Fruit fly (Drosophila melanogaster) whole organism, embryonic: Measurements from ENCODE around the gene Moe.

ENCODE experiments used
- Ada2b ChIP-seq: fragments of 200-800 bp; sonication (Bioruptor generic); IDR thresholded peaks from 2 replicates; pipeline ENCODE4 v1.3.6; 2022; ENCODE audit warnings: missing biosample characterization, missing genetic modification characterization
- B-H2 ChIP-seq: fragments of 200-800 bp; sonication (Bioruptor generic); optimal IDR thresholded peaks from 2 replicates; lab custom pipeline; 2018; ENCODE audit warnings: missing biosample characterization, mild to moderate bottlenecking, missing genetic modification characterization
- Bgb ChIP-seq: fragments of 200-800 bp; sonication (Bioruptor generic); IDR thresholded peaks from 2 replicates; pipeline ENCODE4 v1.3.6; 2022; ENCODE audit warnings: missing biosample characterization, missing genetic modification characterization; ENCODE audit not compliant: partially characterized antibody
- CG10209 ChIP-seq: fragments of 200-800 bp; sonication (Bioruptor generic); optimal IDR thresholded peaks from 3 replicates; lab custom pipeline; 2017; ENCODE audit warnings: missing biosample characterization, mild to moderate bottlenecking, missing genetic modification characterization, missing genetic modification reagents
- CG10543 ChIP-seq: fragments of 200-800 bp; sonication (Bioruptor generic); optimal IDR thresholded peaks from 3 replicates; lab custom pipeline; 2017; ENCODE audit warnings: missing biosample characterization, mild to moderate bottlenecking, missing genetic modification characterization, moderate library complexity
- CG12236 ChIP-seq: fragments of 200-800 bp; sonication (Bioruptor generic); optimal IDR thresholded peaks from 2 replicates; lab custom pipeline; 2016; ENCODE audit warnings: missing biosample characterization, missing genetic modification characterization
- CG13624 ChIP-seq: fragments of 200-800 bp; sonication (Bioruptor generic); optimal IDR thresholded peaks from 2 replicates; lab custom pipeline; 2016; ENCODE audit warnings: missing biosample characterization, missing genetic modification characterization
- CG15269 ChIP-seq: fragments of 200-800 bp; sonication (Bioruptor generic); optimal IDR thresholded peaks from 2 replicates; lab custom pipeline; 2018; ENCODE audit warnings: missing biosample characterization, mild to moderate bottlenecking, missing genetic modification characterization, moderate library complexity
- CG15696 ChIP-seq: fragments of 200-800 bp; sonication (Bioruptor generic); optimal IDR thresholded peaks from 2 replicates; lab custom pipeline; 2019; ENCODE audit warnings: missing biosample characterization, mild to moderate bottlenecking, missing genetic modification characterization, moderate library complexity
- CG1602 ChIP-seq: fragments of 200-800 bp; sonication (Bioruptor generic); optimal IDR thresholded peaks from 3 replicates; lab custom pipeline; 2016; ENCODE audit warnings: missing biosample characterization, missing genetic modification characterization
- CG18262 ChIP-seq: fragments of 200-800 bp; optimal IDR thresholded peaks from 3 replicates; lab custom pipeline; 2019; ENCODE audit warnings: missing biosample characterization, mild to moderate bottlenecking, missing genetic modification characterization, moderate library complexity
- CG2678 ChIP-seq: fragments of 200-800 bp; sonication (Bioruptor generic); optimal IDR thresholded peaks from 3 replicates; lab custom pipeline; 2019; ENCODE audit warnings: missing biosample characterization, mild to moderate bottlenecking, missing genetic modification characterization, moderate library complexity
- CG2889 ChIP-seq: fragments of 200-800 bp; sonication (Bioruptor generic); IDR thresholded peaks from 3 replicates; pipeline ENCODE4 v1.3.6; 2022; ENCODE audit warnings: missing biosample characterization, missing genetic modification characterization
- CG3407 ChIP-seq: fragments of 200-800 bp; sonication (Bioruptor generic); optimal IDR thresholded peaks from 2 replicates; lab custom pipeline; 2018; ENCODE audit warnings: missing biosample characterization, mild to moderate bottlenecking, missing genetic modification characterization
- CG43689 ChIP-seq: fragments of 200-800 bp; sonication (Bioruptor generic); IDR thresholded peaks from 2 replicates; pipeline ENCODE4 v1.3.6; 2022; ENCODE audit warnings: missing biosample characterization, missing genetic modification characterization
- CG6791 ChIP-seq: fragments of 200-800 bp; sonication (Bioruptor generic); IDR thresholded peaks from 3 replicates; pipeline ENCODE4 v1.3.6; 2022; ENCODE audit warnings: missing biosample characterization, missing genetic modification characterization; ENCODE audit not compliant: partially characterized antibody
- CG6854 ChIP-seq: fragments of 200-800 bp; sonication (Bioruptor generic); optimal IDR thresholded peaks from 3 replicates; lab custom pipeline; 2017; ENCODE audit warnings: missing biosample characterization, mild to moderate bottlenecking, missing genetic modification characterization
- CG7372 ChIP-seq: fragments of 200-800 bp; sonication (Bioruptor generic); IDR thresholded peaks from 2 replicates; pipeline ENCODE4 v1.3.6; 2022; ENCODE audit warnings: missing biosample characterization, missing genetic modification characterization
- CG7839 ChIP-seq: fragments of 200-800 bp; sonication (Bioruptor generic); optimal IDR thresholded peaks from 3 replicates; lab custom pipeline; 2018; ENCODE audit warnings: missing biosample characterization, mild to moderate bottlenecking, missing genetic modification characterization, moderate library complexity
- CG8290 ChIP-seq, 3 experiments: fragments of 200-800 bp; sonication (Bioruptor generic); optimal IDR thresholded peaks; 2 replicates each; lab custom pipeline; 2016 to 2019; ENCODE audit warnings: missing biosample characterization in 3 of 3, missing genetic modification characterization in 3 of 3, mild to moderate bottlenecking in 2 of 3, moderate library complexity in 1 of 3
- CG9876 ChIP-seq: fragments of 200-800 bp; sonication (Bioruptor generic); optimal IDR thresholded peaks from 2 replicates; lab custom pipeline; 2016; ENCODE audit warnings: missing biosample characterization, missing genetic modification characterization
- CkIIα-i1 ChIP-seq: fragments of 200-800 bp; sonication (Bioruptor generic); IDR thresholded peaks from 2 replicates; pipeline ENCODE4 v1.3.6; 2022; ENCODE audit warnings: missing biosample characterization, missing genetic modification characterization
- Dbx ChIP-seq: fragments of 200-800 bp; sonication (Bioruptor generic); IDR thresholded peaks from 3 replicates; pipeline ENCODE4 v1.3.6; 2022; ENCODE audit warnings: missing biosample characterization, missing genetic modification characterization
- Lpt ChIP-seq: fragments of >200 bp; optimal IDR thresholded peaks from 2 replicates; lab custom pipeline; 2018; ENCODE audit warnings: missing biosample characterization, missing genetic modification characterization
- MTF-1 ChIP-seq: fragments of 200-800 bp; sonication (Bioruptor generic); optimal IDR thresholded peaks from 2 replicates; lab custom pipeline; 2018; ENCODE audit warnings: missing biosample characterization, mild to moderate bottlenecking, missing genetic modification characterization, borderline replicate concordance
- Nf-YC ChIP-seq: fragments of 200-800 bp; optimal IDR thresholded peaks from 3 replicates; lab custom pipeline; 2019; ENCODE audit warnings: missing biosample characterization, mild to moderate bottlenecking, missing genetic modification characterization, moderate library complexity
- Rfx ChIP-seq: fragments of 200-800 bp; sonication (Bioruptor generic); IDR thresholded peaks from 2 replicates; pipeline ENCODE4 v1.3.6; 2022; ENCODE audit warnings: missing biosample characterization, missing genetic modification characterization
- Rx ChIP-seq: fragments of 200-800 bp; sonication (Bioruptor generic); IDR thresholded peaks from 2 replicates; pipeline ENCODE4 v1.3.6; 2022; ENCODE audit warnings: missing biosample characterization, missing genetic modification characterization
- az2 ChIP-seq: fragments of 200-800 bp; sonication (Bioruptor generic); optimal IDR thresholded peaks from 3 replicates; lab custom pipeline; 2016; ENCODE audit warnings: missing biosample characterization, missing genetic modification characterization
- cato ChIP-seq: fragments of 200-800 bp; sonication (Bioruptor generic); optimal IDR thresholded peaks from 2 replicates; lab custom pipeline; 2016; ENCODE audit warnings: missing biosample characterization, missing genetic modification characterization, borderline replicate concordance
- croc ChIP-seq: fragments of 200-800 bp; sonication (Bioruptor generic); conservative IDR thresholded peaks from 3 replicates; pipeline ENCODE4 v1.3.6; 2022; ENCODE audit warnings: missing biosample characterization, missing genetic modification characterization
- crp ChIP-seq, 2 experiments: fragments of 200-800 bp; sonication (Bioruptor generic); optimal IDR thresholded peaks; 2 replicates in 1 of 2; 3 replicates in 1 of 2; lab custom pipeline; 2017; ENCODE audit warnings: missing biosample characterization in 2 of 2, missing genetic modification characterization in 2 of 2, mild to moderate bottlenecking in 1 of 2, moderate library complexity in 1 of 2
- dan ChIP-seq: fragments of 200-800 bp; sonication (Bioruptor generic); IDR thresholded peaks from 2 replicates; pipeline ENCODE4 v1.3.6; 2022; ENCODE audit warnings: missing biosample characterization, missing genetic modification characterization
- ems ChIP-seq: fragments of 200-800 bp; sonication (Bioruptor generic); optimal IDR thresholded peaks from 3 replicates; lab custom pipeline; 2016; ENCODE audit warnings: missing biosample characterization, missing genetic modification characterization
- esg ChIP-seq: fragments of 200-800 bp; sonication (Bioruptor generic); conservative IDR thresholded peaks from 2 replicates; pipeline ENCODE4 v1.3.6; 2022; ENCODE audit warnings: missing biosample characterization, missing genetic modification characterization
- eve ChIP-seq, 2 experiments: fragments of >200 bp; optimal IDR thresholded peaks; 2 replicates each; lab custom pipeline; 2017; ENCODE audit warnings: missing biosample characterization in 2 of 2, missing genetic modification characterization in 2 of 2
- gce ChIP-seq: fragments of 200-800 bp; sonication (Bioruptor generic); IDR thresholded peaks from 3 replicates; pipeline ENCODE4 v1.3.6; 2022; ENCODE audit warnings: missing biosample characterization, missing genetic modification characterization
- gcm2 ChIP-seq: fragments of 200-800 bp; sonication (Bioruptor generic); optimal IDR thresholded peaks from 2 replicates; lab custom pipeline; 2016; ENCODE audit warnings: missing biosample characterization, missing genetic modification characterization
- gem ChIP-seq: fragments of 200-800 bp; sonication (Bioruptor generic); optimal IDR thresholded peaks from 2 replicates; lab custom pipeline; 2019; ENCODE audit warnings: missing biosample characterization, mild to moderate bottlenecking, missing genetic modification characterization, moderate library complexity
- grn ChIP-seq: fragments of 200-800 bp; sonication (Bioruptor generic); optimal IDR thresholded peaks from 3 replicates; lab custom pipeline; 2017; ENCODE audit warnings: missing biosample characterization, missing genetic modification characterization
- ind ChIP-seq: fragments of 200-800 bp; sonication (Bioruptor generic); optimal IDR thresholded peaks from 3 replicates; lab custom pipeline; 2016; ENCODE audit warnings: missing biosample characterization, missing genetic modification characterization
- kay ChIP-seq: fragments of 200-800 bp; sonication (Bioruptor generic); optimal IDR thresholded peaks from 2 replicates; lab custom pipeline; 2016; ENCODE audit warnings: missing biosample characterization, missing genetic modification characterization
- lola ChIP-seq, 3 experiments: fragments of >200 bp in 2 of 3; fragments of 200-800 bp in 1 of 3; sonication (Bioruptor generic) in 1 of 3; optimal IDR thresholded peaks; 2 replicates each; lab custom pipeline; 2017 to 2019; ENCODE audit warnings: missing biosample characterization in 3 of 3, missing genetic modification characterization in 3 of 3, mild to moderate bottlenecking in 1 of 3, moderate library complexity in 1 of 3
- mirr ChIP-seq: fragments of 200-800 bp; sonication (Bioruptor generic); optimal IDR thresholded peaks from 3 replicates; lab custom pipeline; 2018; ENCODE audit warnings: missing biosample characterization, mild to moderate bottlenecking, missing genetic modification characterization
- org-1 ChIP-seq: fragments of 200-800 bp; sonication (Bioruptor generic); optimal IDR thresholded peaks from 2 replicates; lab custom pipeline; 2017; ENCODE audit warnings: missing biosample characterization, missing genetic modification characterization
- sim ChIP-seq: fragments of 200-800 bp; sonication (Bioruptor generic); IDR thresholded peaks from 2 replicates; pipeline ENCODE4 v1.3.6; 2022; ENCODE audit warnings: missing biosample characterization, missing genetic modification characterization
- sima ChIP-seq: fragments of 200-800 bp; sonication (Bioruptor generic); optimal IDR thresholded peaks from 2 replicates; lab custom pipeline; 2016; ENCODE audit warnings: missing biosample characterization, missing genetic modification characterization
- sisA ChIP-seq: fragments of 200-800 bp; sonication (Bioruptor generic); IDR thresholded peaks from 2 replicates; pipeline ENCODE4 v1.3.6; 2022; ENCODE audit warnings: missing biosample characterization, missing genetic modification characterization

Moe gene

DNA sequence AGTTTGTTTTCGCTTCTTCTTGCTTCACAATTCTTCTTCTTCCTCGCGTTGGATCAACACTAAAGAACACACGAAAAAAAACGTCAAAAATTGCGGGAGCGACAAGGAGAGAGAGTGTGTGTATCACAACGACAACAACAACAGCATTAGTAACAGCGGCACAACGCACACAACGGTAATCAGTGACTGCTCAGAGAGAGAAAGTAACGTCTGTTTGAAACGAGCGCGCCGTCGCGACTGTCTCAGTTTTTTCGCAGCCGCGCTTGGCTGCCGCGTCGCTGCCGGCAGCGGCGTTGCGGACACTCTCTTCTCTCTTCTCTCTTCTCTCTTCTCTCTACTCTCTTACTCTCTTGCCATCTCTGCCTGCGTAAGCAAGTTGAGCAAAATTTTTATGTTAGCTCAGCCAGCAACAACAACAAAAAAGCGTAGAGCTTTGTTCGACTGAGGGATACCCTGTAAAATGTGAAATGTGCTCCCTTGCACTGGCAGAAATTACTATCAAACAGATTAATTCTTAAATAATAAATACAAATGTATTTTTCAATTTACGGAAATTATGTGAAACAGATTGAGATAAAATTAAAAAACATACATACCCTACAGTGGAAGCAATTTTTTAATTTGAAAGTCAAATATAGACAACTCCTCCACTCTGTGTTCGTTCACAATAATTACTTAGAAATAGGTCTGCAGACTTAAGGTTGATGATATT, 6.4 kb downstream of the Moe start (continued):
- TF ChIP-seq CG8290 (GFP tag; optimal IDR thresholded peaks at IDR 0.05; lab: Kevin White, UChicago) (peak; percentile 49), CG8290 (tag; optimal IDR thresholded peaks at IDR 0.05; lab: Kevin White, UChicago) (peak; percentile 12 to 60), lola (GFP tag; optimal IDR thresholded peaks at IDR 0.05; lab: Kevin White, UChicago) (peak in 1 of 3 experiments; percentile 50), CG6854 (GFP tag; lab: Kevin White, UChicago) (peak; percentile 11), CG15696 (tag; lab: Kevin White, UChicago) (peak; percentile 25), Nf-YC (tag; lab: Kevin White, UChicago) (no peak), CG43689 (peak; percentile 57), dan (no peak), ind (GFP tag; lab: Kevin White, UChicago) (peak; percentile 70), CG7839 (tag; lab: Kevin White, UChicago) (peak; percentile 82), CG6791 (0 out of 3 replicates have a peak, but pooled peaks have one; percentile 41), gem (tag; lab: Kevin White, UChicago) (peak; percentile 89), CG3407 (GFP tag; lab: Kevin White, UChicago) (peak; percentile 37), CG13624 (peak; percentile 38), CkIIα-i1 (GFP tag; lab: Robert Waterston, UW) (no peak), eve (GFP tag; optimal IDR thresholded peaks at IDR 0.05; lab: Kevin White, UChicago) (peak in 1 of 2 experiments; percentile 79), CG12236 (GFP tag; lab: Kevin White, UChicago) (no peak), Rfx (peak; percentile 75), ems (GFP tag; lab: Kevin White, UChicago) (peak; percentile 71), sima (no peak), CG1602 (GFP tag; lab: Kevin White, UChicago) (peak; percentile 38), MTF-1 (GFP tag; lab: Kevin White, UChicago) (no peak), croc (GFP tag; lab: Robert Waterston, UW) (peak; percentile 52; the same call in 2 of the 3 replicates), az2 (peak; percentile 78), gce (0 out of 3 replicates have a peak, but pooled peaks have one; percentile 64), CG15269 (peak; percentile 78), CG18262 (tag; lab: Kevin White, UChicago) (peak; percentile 77), kay (no peak), gcm2 (peak; percentile 5), CG2889 (GFP tag; lab: Robert Waterston, UW) (no peak; the same call in 2 of the 3 replicates), grn (GFP tag; lab: Kevin White, UChicago) (no peak), crp (GFP tag; optimal IDR thresholded peaks at IDR 0.05; lab: Kevin White, UChicago) (peak in 1 of 2 experiments; percentile 18), CG10209 (GFP tag; lab: Kevin White, UChicago) (peak; percentile 57), org-1 (GFP tag; lab: Kevin White, UChicago) (peak; percentile 63), CG2678 (tag; lab: Kevin White, UChicago) (peak; percentile 80), Ada2b (GFP tag; lab: Robert Waterston, UW) (peak; percentile 56; the same call in 1 of the 2 replicates), sim (GFP tag; lab: Robert Waterston, UW) (0 out of 2 replicates have a peak, but pooled peaks have one; percentile 16), CG7372 (peak; percentile 55), esg (GFP tag; lab: Robert Waterston, UW) (peak; percentile 61), sisA (GFP tag; lab: Robert Waterston, UW) (peak; percentile 83), cato (GFP tag; lab: Kevin White, UChicago) (peak; percentile 48), B-H2 (GFP tag; lab: Kevin White, UChicago) (no peak), CG9876 (GFP tag; lab: Kevin White, UChicago) (no peak), Rx (GFP tag; lab: Robert Waterston, UW) (peak; percentile 39; the same call in 1 of the 2 replicates), mirr (peak; percentile 14), Dbx (no peak), Bgb (GFP tag; lab: Robert Waterston, UW) (peak; percentile 35; the same call in 1 of the 2 replicates), Lpt (GFP tag; lab: Kevin White, UChicago) (no peak), CG10543 (GFP tag; lab: Kevin White, UChicago) (peak; percentile 44)
